Worm (Caenorhabditis elegans) whole organism, L1 larva: ENCODE data around the gene C06H2.7.

ENCODE experiments used
- ama-1 ChIP-seq: fragments of 150-350 bp; optimal IDR thresholded peaks from 2 replicates; lab custom pipeline; 2014
- ceh-82 ChIP-seq, 3 experiments: fragments of 150-350 bp in 1 of 3; sonication (generic microtip) in 2 of 3; optimal IDR thresholded peaks; 2 replicates each; lab custom pipeline; 2014 to 2017; ENCODE audit warnings: missing biosample characterization in 3 of 3, missing genetic modification characterization in 3 of 3
- egl-27 ChIP-seq, 2 experiments: fragments of 150-350 bp in 1 of 2; sonication (generic microtip); optimal IDR thresholded peaks; 3 replicates each; lab custom pipeline; 2017 to 2018; ENCODE audit warnings: missing biosample characterization in 2 of 2, missing genetic modification characterization in 2 of 2, missing genetic modification reagents in 2 of 2
- fkh-10 ChIP-seq: sonication (generic microtip); optimal IDR thresholded peaks from 2 replicates; lab custom pipeline; 2017; ENCODE audit warnings: missing biosample characterization, missing genetic modification reagents, missing genetic modification characterization
- nhr-12 ChIP-seq: sonication (generic microtip); optimal IDR thresholded peaks from 2 replicates; lab custom pipeline; 2017; ENCODE audit warnings: missing biosample characterization, missing genetic modification characterization
- nhr-77 ChIP-seq: fragments of 150-350 bp; optimal IDR thresholded peaks from 2 replicates; lab custom pipeline; 2014; ENCODE audit warnings: missing biosample characterization, missing genetic modification characterization
- pqm-1 ChIP-seq: sonication (generic microtip); optimal IDR thresholded peaks from 3 replicates; lab custom pipeline; 2017; ENCODE audit warnings: missing biosample characterization, missing genetic modification characterization
- sox-4 ChIP-seq: sonication (generic microtip); optimal IDR thresholded peaks from 2 replicates; lab custom pipeline; 2016; ENCODE audit warnings: missing genetic modification characterization, missing compliant biosample characterization
- unc-62 ChIP-seq: fragments of 150-350 bp; optimal IDR thresholded peaks from 2 replicates; lab custom pipeline; 2014; ENCODE audit warnings: missing biosample characterization, missing genetic modification reagents, missing genetic modification characterization
- zag-1 ChIP-seq: fragments of 150-350 bp; optimal IDR thresholded peaks from 2 replicates; lab custom pipeline; 2014; ENCODE audit warnings: missing biosample characterization, missing genetic modification characterization
- zip-4 ChIP-seq: fragments of 200-800 bp; sonication (Bioruptor generic); optimal IDR thresholded peaks from 2 replicates; lab custom pipeline; 2018; ENCODE audit warnings: mild to moderate bottlenecking, missing genetic modification characterization, moderate library complexity, missing compliant biosample characterization
- ztf-11 ChIP-seq, 2 experiments: sonication (generic microtip); optimal IDR thresholded peaks; 2 replicates each; lab custom pipeline; 2016 to 2017; ENCODE audit warnings: missing genetic modification characterization in 2 of 2, missing biosample characterization in 1 of 2, missing compliant biosample characterization in 1 of 2

DNA sequence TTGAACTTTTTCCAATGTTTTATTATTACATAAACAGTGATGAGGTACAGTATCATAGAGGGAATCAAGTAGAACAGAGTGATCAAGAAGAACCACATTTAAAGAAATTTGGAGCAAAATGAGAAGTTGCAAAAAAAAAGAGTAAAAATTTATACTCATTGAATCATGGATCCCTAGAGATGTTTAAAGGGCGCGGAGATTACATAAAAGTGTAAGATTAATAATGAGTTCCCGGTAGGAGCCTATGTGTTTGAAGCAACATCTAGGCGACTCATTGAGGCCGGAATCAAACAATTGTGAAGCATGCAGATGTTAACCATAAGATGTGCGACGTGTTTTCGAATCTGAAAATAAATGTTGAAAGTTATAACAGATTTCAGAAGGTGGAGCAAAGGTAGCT lies 7.7 kb upstream of the C06H2.7 start, which contains the start of gene srg-39:
- TF ChIP-seq zag-1 = no peak
- no peak for TF ChIP-seq pqm-1 (tag; lab: Kevin White, UChicago)
- no peak for TF ChIP-seq fkh-10 (GFP tag; lab: Kevin White, UChicago)
- TF ChIP-seq ztf-11 (tag; optimal IDR thresholded peaks at IDR 0.05; lab: Kevin White, UChicago) = no peak
- no peak for TF ChIP-seq zip-4 (GFP tag; lab: Kevin White, UChicago)
- no peak for TF ChIP-seq nhr-12 (tag; lab: Kevin White, UChicago)
- no peak for TF ChIP-seq sox-4 (tag; lab: Kevin White, UChicago)
- TF ChIP-seq nhr-77 (tag; lab: Kevin White, UChicago) = no peak
- TF ChIP-seq ama-1 = no peak
- no peak for TF ChIP-seq unc-62 (GFP tag; lab: Kevin White, UChicago)
- no peak for TF ChIP-seq egl-27 (tag; optimal IDR thresholded peaks at IDR 0.05; lab: Kevin White, UChicago)
- no peak for TF ChIP-seq ceh-82 (tag; optimal IDR thresholded peaks at IDR 0.05; lab: Kevin White, UChicago)
